Fruit fly (Drosophila melanogaster): ENCODE results near the gene Rsph9.

- TF ChIP-seq Pif1A (GFP tag; optimal IDR thresholded peaks at IDR 0.05) (no peak), CG17806 (tag; optimal IDR thresholded peaks at IDR 0.05) (no peak), Pif1B (GFP tag; optimal IDR thresholded peaks at IDR 0.05) (no peak), EcR (GFP tag; optimal IDR thresholded peaks at IDR 0.05) (no peak), Snoo (tag; optimal IDR thresholded peaks at IDR 0.05) (no peak), fd96Ca (GFP tag; IDR thresholded peaks at IDR 0.05) (no peak), gl (tag; optimal IDR thresholded peaks at IDR 0.05) (no peak), CG32121 (GFP tag; IDR thresholded peaks at IDR 0.05) (no peak), CG14655 (GFP tag; optimal IDR thresholded peaks at IDR 0.05) (no peak), CG15710 (tag; optimal IDR thresholded peaks at IDR 0.05) (no peak), CG4496 (GFP tag; IDR thresholded peaks at IDR 0.05) (no peak), CG9948 (tag; optimal IDR thresholded peaks at IDR 0.05) (no peak)
These were observed 43.4 kb upstream of the Rsph9 start, which contains the start of gene SPH93 for dm6 chr2L:17455823-17456222.

Data from whole organism, pupa.